Fruit fly (Drosophila melanogaster): ENCODE data around the gene CG11694.

Gene CG11694

dm6 chr3R:8334982-8335381, 23.0 kb upstream of the CG11694 start:
- TF ChIP-seq Optix (GFP tag; IDR thresholded peaks at IDR 0.05) (no peak), Bgb (GFP tag; IDR thresholded peaks at IDR 0.05; ENCODE audit: partially characterized antibody) (no peak), CG7372 (GFP tag; IDR thresholded peaks at IDR 0.05) (0 out of 2 replicates have a peak, but pooled peaks have one; percentile 3), CG15479 (GFP tag; optimal IDR thresholded peaks at IDR 0.05) (peak; percentile 41), zen (tag; optimal IDR thresholded peaks at IDR 0.05) (peak; percentile 44), Elba2 (GFP tag; optimal IDR thresholded peaks at IDR 0.05) (peak; percentile 93), CG6254 (GFP tag; optimal IDR thresholded peaks at IDR 0.05) (no peak), insv (GFP tag; optimal IDR thresholded peaks at IDR 0.05) (peak in 1 of 2 experiments; percentile 8), tll (GFP tag; optimal IDR thresholded peaks at IDR 0.05) (peak in 1 of 2 experiments; percentile 27)

dm6 chr3R:8334471-8334783, 22.5 kb upstream of the CG11694 start:
- TF ChIP-seq CG9727 (GFP tag; optimal IDR thresholded peaks at IDR 0.05), result no peak
- no peak for TF ChIP-seq Eip74EF (GFP tag; optimal IDR thresholded peaks at IDR 0.05)
- peak; percentile 31 for TF ChIP-seq CG7556 (GFP tag; optimal IDR thresholded peaks at IDR 0.05)
- no peak for TF ChIP-seq CG1233 (GFP tag; optimal IDR thresholded peaks at IDR 0.05)
- TF ChIP-seq CG6791 (GFP tag; IDR thresholded peaks at IDR 0.05; ENCODE audit: partially characterized antibody), result peak; percentile 19; the same call in 1 of the 3 replicates
- no peak for TF ChIP-seq Drgx (GFP tag; IDR thresholded peaks at IDR 0.05)
- TF ChIP-seq Dip2 (GFP tag; IDR thresholded peaks at IDR 0.05), result no peak
- TF ChIP-seq dm (GFP tag; optimal IDR thresholded peaks at IDR 0.05), result no peak
- TF ChIP-seq Nf-YB (GFP tag; optimal IDR thresholded peaks at IDR 0.05), result peak; percentile 91
- 0 out of 3 replicates have a peak, but pooled peaks have one; percentile 4 for TF ChIP-seq CG7357 (GFP tag; IDR thresholded peaks at IDR 0.05)
- no peak for TF ChIP-seq H15 (GFP tag; IDR thresholded peaks at IDR 0.05)
- TF ChIP-seq sr (GFP tag; IDR thresholded peaks at IDR 0.05), result peak; percentile 78; the same call in 2 of the 3 replicates
- TF ChIP-seq unpg (GFP tag; optimal IDR thresholded peaks at IDR 0.05), result no peak
- peak in 1 of 2 experiments; percentile 54 for TF ChIP-seq Trl (optimal IDR thresholded peaks at IDR 0.05)
- no peak for TF ChIP-seq Trl (GFP tag; optimal IDR thresholded peaks at IDR 0.05)
- TF ChIP-seq pum (GFP tag; optimal IDR thresholded peaks at IDR 0.05), result no peak
- peak; percentile 19 for TF ChIP-seq CG30403 (GFP tag; optimal IDR thresholded peaks at IDR 0.05)
- no peak for TF ChIP-seq eve (GFP tag; optimal IDR thresholded peaks at IDR 0.05)

dm6 chr3R:8333768-8334470, 22.0 kb upstream of the CG11694 start, which contains the start of gene Poxm:
Poxm (minus strand) TSS chr3R:8333792.
- TF ChIP-seq CG2120 (GFP tag; optimal IDR thresholded peaks at IDR 0.05) (peak; percentile 71), CrebB (tag; optimal IDR thresholded peaks at IDR 0.05) (no peak), Bdp1 (GFP tag; optimal IDR thresholded peaks at IDR 0.05) (peak; percentile 44), CG1603 (tag; optimal IDR thresholded peaks at IDR 0.05) (peak; percentile 28), CG1832 (GFP tag; optimal IDR thresholded peaks at IDR 0.05) (peak; percentile 34), zen2 (GFP tag; IDR thresholded peaks at IDR 0.05; ENCODE audit: partially characterized antibody) (no peak), peb (GFP tag; IDR thresholded peaks at IDR 0.05) (peak; percentile 73), row (GFP tag; IDR thresholded peaks at IDR 0.05) (peak; percentile 92), tap (tag; optimal IDR thresholded peaks at IDR 0.05) (peak; percentile 78), sim (GFP tag; IDR thresholded peaks at IDR 0.05) (peak; percentile 58; the same call in 1 of the 2 replicates), vfl (GFP tag; optimal IDR thresholded peaks at IDR 0.05) (peak; percentile 58), wdn (GFP tag; IDR thresholded peaks at IDR 0.05) (peak; percentile 47; the same call in 1 of the 2 replicates), sqz (GFP tag; optimal IDR thresholded peaks at IDR 0.05) (peak; percentile 90), CG7928 (GFP tag; optimal IDR thresholded peaks at IDR 0.05) (peak; percentile 23), wek (GFP tag; optimal IDR thresholded peaks at IDR 0.05) (no peak), CG4854 (GFP tag; optimal IDR thresholded peaks at IDR 0.05) (peak; percentile 61), Dip3 (GFP tag; optimal IDR thresholded peaks at IDR 0.05) (peak; percentile 19), CG3281 (GFP tag; optimal IDR thresholded peaks at IDR 0.05) (no peak), Fer1 (GFP tag; optimal IDR thresholded peaks at IDR 0.05) (no peak), CG18764 (GFP tag; optimal IDR thresholded peaks at IDR 0.05) (peak; percentile 73), tio (GFP tag; optimal IDR thresholded peaks at IDR 0.05) (peak; percentile 88), CG4617 (GFP tag; optimal IDR thresholded peaks at IDR 0.05; ENCODE audit: borderline replicate concordance) (peak; percentile 63)

Data from whole organism, embryonic.